Fruit fly (Drosophila melanogaster): ENCODE data around the gene Dpck.

Dpck gene

dm6 chr3R:7123699-7124098 lies 41.7 kb downstream of the Dpck start (continued):
- TF ChIP-seq Hr51 (GFP tag; optimal IDR thresholded peaks at IDR 0.05) (no peak), Dek (tag; optimal IDR thresholded peaks at IDR 0.05) (no peak), Max (GFP tag; optimal IDR thresholded peaks at IDR 0.05) (no peak), CG6854 (GFP tag; optimal IDR thresholded peaks at IDR 0.05) (no peak), Sox102F (GFP tag; optimal IDR thresholded peaks at IDR 0.05) (no peak), Usf (GFP tag; optimal IDR thresholded peaks at IDR 0.05) (no peak), Kr (GFP tag; optimal IDR thresholded peaks at IDR 0.05) (no peak), p53 (GFP tag; optimal IDR thresholded peaks at IDR 0.05) (no peak), NC2α (GFP tag; optimal IDR thresholded peaks at IDR 0.05) (no peak), CTCF (GFP tag; optimal IDR thresholded peaks at IDR 0.05) (no peak), sens-2 (GFP tag; IDR thresholded peaks at IDR 0.05) (no peak), CG1024 (GFP tag; IDR thresholded peaks at IDR 0.05) (no peak), pros (GFP tag; optimal IDR thresholded peaks at IDR 0.05) (peak; percentile 35), CG2712 (tag; optimal IDR thresholded peaks at IDR 0.05) (no peak), ci (GFP tag; IDR thresholded peaks at IDR 0.05) (peak; percentile 66), CG8924 (tag; optimal IDR thresholded peaks at IDR 0.05) (no peak), CG43689 (GFP tag; IDR thresholded peaks at IDR 0.05) (no peak), ac (GFP tag; optimal IDR thresholded peaks at IDR 0.05) (no peak), az2 (GFP tag; optimal IDR thresholded peaks at IDR 0.05) (no peak), Fer1 (GFP tag; optimal IDR thresholded peaks at IDR 0.05) (no peak), usp (GFP tag; optimal IDR thresholded peaks at IDR 0.05) (no peak), CG5180 (GFP tag; optimal IDR thresholded peaks at IDR 0.05) (no peak), ewg (GFP tag; optimal IDR thresholded peaks at IDR 0.05) (peak; percentile 20), CG7786 (GFP tag; optimal IDR thresholded peaks at IDR 0.05) (no peak), MESR4 (GFP tag; optimal IDR thresholded peaks at IDR 0.05) (peak; percentile 91), ara (GFP tag; IDR thresholded peaks at IDR 0.05) (no peak), CG2120 (GFP tag; optimal IDR thresholded peaks at IDR 0.05) (no peak), fd102C (GFP tag; optimal IDR thresholded peaks at IDR 0.05) (no peak), B-H2 (GFP tag; optimal IDR thresholded peaks at IDR 0.05) (no peak), trh (GFP tag; optimal IDR thresholded peaks at IDR 0.05) (no peak), CG9817 (tag; optimal IDR thresholded peaks at IDR 0.05) (no peak), klu (GFP tag; IDR thresholded peaks at IDR 0.05) (no peak), CG4360 (GFP tag; IDR thresholded peaks at IDR 0.05) (peak; percentile 100), dysf (GFP tag; IDR thresholded peaks at IDR 0.05) (no peak), CG12659 (GFP tag; optimal IDR thresholded peaks at IDR 0.05) (no peak), Bgb (GFP tag; IDR thresholded peaks at IDR 0.05; ENCODE audit: partially characterized antibody) (peak; percentile 8; the same call in 1 of the 2 replicates), GATAe (GFP tag; conservative IDR thresholded peaks at IDR 0.05) (no peak), CG11560 (tag; IDR thresholded peaks at IDR 0.05) (no peak), CoRest (tag; optimal IDR thresholded peaks at IDR 0.05) (no peak), CG8281 (tag; optimal IDR thresholded peaks at IDR 0.05) (no peak), Hr78 (GFP tag; optimal IDR thresholded peaks at IDR 0.05) (no peak), salm (tag; optimal IDR thresholded peaks at IDR 0.05) (no peak), sd (tag; optimal IDR thresholded peaks at IDR 0.05) (peak; percentile 82), CG33213 (GFP tag; optimal IDR thresholded peaks at IDR 0.05) (no peak), HLHmδ (GFP tag; optimal IDR thresholded peaks at IDR 0.05) (peak; percentile 77), CG13775 (GFP tag; optimal IDR thresholded peaks at IDR 0.05) (no peak), NC2β (GFP tag; optimal IDR thresholded peaks at IDR 0.05) (no peak), CG8359 (GFP tag; optimal IDR thresholded peaks at IDR 0.05; ENCODE audit: borderline replicate concordance) (no peak), CG15479 (GFP tag; optimal IDR thresholded peaks at IDR 0.05) (peak; percentile 88), CG8765 (GFP tag; IDR thresholded peaks at IDR 0.05) (no peak), CG11695 (GFP tag; IDR thresholded peaks at IDR 0.05) (no peak), CG13424 (tag; optimal IDR thresholded peaks at IDR 0.05) (no peak)

Measured in whole organism, embryonic.